Worm (Caenorhabditis elegans) whole organism, L4 larva: Measurements from ENCODE around the gene prmt-9.

Experiments used
- ces-1 ChIP-seq: fragments of 150-350 bp; sonication (generic microtip); optimal IDR thresholded peaks from 4 replicates; lab custom pipeline; 2014; ENCODE audit warnings: missing biosample characterization, missing genetic modification reagents, missing genetic modification characterization
- dmd-6 ChIP-seq: fragments of 200-800 bp; sonication (Bioruptor generic); IDR thresholded peaks from 2 replicates; pipeline ENCODE4 v1.3.6; 2022; ENCODE audit warnings: missing genetic modification reagents, missing genetic modification characterization, missing compliant biosample characterization
- jun-1 ChIP-seq: fragments of 150-350 bp; optimal IDR thresholded peaks from 2 replicates; lab custom pipeline; 2014; ENCODE audit warnings: missing biosample characterization, missing genetic modification reagents, missing genetic modification characterization
- lsy-2 ChIP-seq, 2 experiments: fragments of 150-350 bp in 1 of 2; sonication (generic microtip) in 1 of 2; optimal IDR thresholded peaks; 2 replicates each; lab custom pipeline; 2014 to 2017; ENCODE audit warnings: missing biosample characterization in 2 of 2, missing genetic modification characterization in 2 of 2
- mdl-1 ChIP-seq, 2 experiments: fragments of 150-350 bp in 1 of 2; sonication (generic microtip) in 1 of 2; optimal IDR thresholded peaks; 2 replicates each; lab custom pipeline; 2014 to 2017; ENCODE audit warnings: missing biosample characterization in 2 of 2, missing genetic modification characterization in 2 of 2
- mep-1 ChIP-seq: fragments of 150-350 bp; sonication (generic microtip); optimal IDR thresholded peaks from 3 replicates; lab custom pipeline; 2014; ENCODE audit warnings: missing biosample characterization, missing genetic modification characterization
- nhr-28 ChIP-seq: fragments of 150-350 bp; optimal IDR thresholded peaks from 2 replicates; lab custom pipeline; 2014; ENCODE audit warnings: missing biosample characterization, missing genetic modification characterization
- nhr-77 ChIP-seq: fragments of 150-350 bp; optimal IDR thresholded peaks from 2 replicates; lab custom pipeline; 2014; ENCODE audit warnings: missing biosample characterization, missing genetic modification characterization
- snpc-4 ChIP-seq: fragments of 150-350 bp; optimal IDR thresholded peaks from 2 replicates; lab custom pipeline; 2014; ENCODE audit warnings: missing biosample characterization, missing genetic modification characterization
- tra-1 ChIP-seq: fragments of 200-800 bp; sonication (Bioruptor generic); IDR thresholded peaks from 2 replicates; pipeline ENCODE4 v1.3.6; 2022; ENCODE audit warnings: missing genetic modification reagents, missing genetic modification characterization, missing compliant biosample characterization
- unc-130 ChIP-seq: sonication (generic microtip); optimal IDR thresholded peaks from 2 replicates; lab custom pipeline; 2016; ENCODE audit warnings: missing genetic modification reagents, missing genetic modification characterization, missing compliant biosample characterization
- unc-62 ChIP-seq, 3 experiments: fragments of 150-350 bp in 1 of 3; sonication (generic microtip); optimal IDR thresholded peaks in 2 of 3; peaks in 1 of 3; 1 replicate in 1 of 3; 2 replicates in 2 of 3; lab custom pipeline; 2014 to 2017; ENCODE audit warnings: missing biosample characterization in 3 of 3, missing genetic modification characterization in 3 of 3, missing genetic modification reagents in 3 of 3, missing genotype in 1 of 3
- zip-11 ChIP-seq: fragments of 200-800 bp; sonication (Bioruptor generic); IDR thresholded peaks from 2 replicates; pipeline ENCODE4 v1.3.6; 2022; ENCODE audit warnings: missing genetic modification characterization, missing compliant biosample characterization

DNA sequence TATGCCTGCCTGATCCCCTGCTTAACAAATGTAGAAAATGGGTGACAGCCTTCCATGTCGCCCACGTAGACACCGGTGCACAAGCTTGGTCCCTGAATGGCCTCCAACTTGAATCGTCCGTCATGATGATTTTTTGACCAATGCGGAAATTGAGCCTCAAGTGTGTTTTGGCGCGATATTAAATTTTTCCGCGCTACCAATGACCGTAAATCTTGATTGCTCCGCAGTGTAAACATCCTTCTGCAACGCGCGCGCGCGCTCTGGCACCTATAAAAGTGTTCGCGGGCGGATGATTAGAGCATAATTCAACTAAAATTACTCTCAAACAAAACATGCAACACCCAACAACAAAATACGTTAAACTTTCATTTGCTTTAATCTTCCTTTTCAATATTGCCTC is 35.5 kb upstream of the prmt-9 start, which contains the start of gene idpp-7:
- TF ChIP-seq ces-1 (GFP tag; lab: Kevin White, UChicago) (no peak), nhr-28 (no peak), dmd-6 (no peak), zip-11 (GFP tag; lab: Robert Waterston, UW) (no peak), mep-1 (no peak), unc-62 (GFP tag; optimal IDR thresholded peaks at IDR 0.05 in 1 of 2; lab: Kevin White, UChicago) (no peak), unc-62 (tag; optimal IDR thresholded peaks at IDR 0.05; lab: Kevin White, UChicago) (no peak), nhr-77 (tag; lab: Kevin White, UChicago) (no peak), unc-130 (GFP tag; lab: Kevin White, UChicago) (no peak), mdl-1 (tag; optimal IDR thresholded peaks at IDR 0.05; lab: Kevin White, UChicago) (no peak), jun-1 (tag; lab: Kevin White, UChicago) (no peak), snpc-4 (tag; lab: Kevin White, UChicago) (no peak), tra-1 (GFP tag; lab: Robert Waterston, UW) (no peak), lsy-2 (tag; optimal IDR thresholded peaks at IDR 0.05; lab: Kevin White, UChicago) (no peak)
